Worm (Caenorhabditis elegans): ENCODE measurements around the gene C50D2.6.

DNA sequence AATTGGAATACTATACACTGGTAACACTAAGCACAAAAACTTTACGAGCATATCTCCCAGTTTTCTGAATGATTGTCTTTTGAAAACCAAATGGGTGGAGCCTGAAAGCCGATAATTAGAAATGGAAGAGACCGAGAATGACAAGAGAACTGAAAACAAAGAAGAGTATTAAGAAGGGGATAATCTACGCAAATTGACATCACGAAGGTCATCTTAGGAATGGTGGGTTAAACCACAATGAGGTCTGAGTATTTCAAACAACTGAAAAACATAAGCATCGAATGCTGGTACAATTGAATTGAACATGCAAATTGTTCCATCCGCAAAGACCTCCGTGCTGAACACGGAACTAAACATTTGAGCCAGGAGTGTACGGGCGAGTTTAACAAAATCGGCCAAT, 44.8 kb upstream of the C50D2.6 start, which contains the start of gene spp-24:
- TF ChIP-seq ztf-23 (GFP tag; IDR thresholded peaks at IDR 0.05) (no peak), cog-1 (tag; optimal IDR thresholded peaks at IDR 0.05) (no peak)

Data from whole organism, midembryonic.